Fruit fly (Drosophila melanogaster) whole organism, embryonic: Measurements from ENCODE around the gene CG10194.

Source experiments
- Atf-2 ChIP-seq: fragments of 200-800 bp; sonication (Bioruptor generic); optimal IDR thresholded peaks from 2 replicates; lab custom pipeline; 2016; ENCODE audit warnings: missing biosample characterization, missing genetic modification characterization
- CG10274 ChIP-seq: fragments of 200-800 bp; sonication (Bioruptor generic); optimal IDR thresholded peaks from 3 replicates; lab custom pipeline; 2017; ENCODE audit warnings: missing biosample characterization, mild to moderate bottlenecking, missing genetic modification characterization
- CG10431 ChIP-seq: fragments of 200-800 bp; sonication (Bioruptor generic); optimal IDR thresholded peaks from 3 replicates; lab custom pipeline; 2018; ENCODE audit warnings: missing biosample characterization, mild to moderate bottlenecking, missing genetic modification characterization
- CG12219 ChIP-seq: fragments of 200-800 bp; sonication (Bioruptor generic); optimal IDR thresholded peaks from 3 replicates; lab custom pipeline; 2018; ENCODE audit warnings: missing biosample characterization, mild to moderate bottlenecking, missing genetic modification characterization
- CG12299 ChIP-seq: fragments of 200-800 bp; sonication (Bioruptor generic); optimal IDR thresholded peaks from 2 replicates; lab custom pipeline; 2018; ENCODE audit warnings: missing biosample characterization, mild to moderate bottlenecking, missing genetic modification characterization
- CG13123 ChIP-seq: fragments of 200-800 bp; sonication (Bioruptor generic); optimal IDR thresholded peaks from 2 replicates; lab custom pipeline; 2016; ENCODE audit warnings: missing biosample characterization, missing genetic modification characterization
- CG15073 ChIP-seq: fragments of 200-800 bp; sonication (Bioruptor generic); optimal IDR thresholded peaks from 2 replicates; lab custom pipeline; 2016; ENCODE audit warnings: missing biosample characterization, missing genetic modification characterization
- CG15269 ChIP-seq: fragments of 200-800 bp; sonication (Bioruptor generic); optimal IDR thresholded peaks from 2 replicates; lab custom pipeline; 2018; ENCODE audit warnings: missing biosample characterization, mild to moderate bottlenecking, missing genetic modification characterization, moderate library complexity
- CG16813 ChIP-seq: fragments of 200-800 bp; sonication (Bioruptor generic); IDR thresholded peaks from 3 replicates; pipeline ENCODE4 v1.3.6; 2022; ENCODE audit warnings: missing biosample characterization, missing genetic modification characterization; ENCODE audit not compliant: partially characterized antibody
- CG17802 ChIP-seq: fragments of 200-800 bp; sonication (Bioruptor generic); optimal IDR thresholded peaks from 2 replicates; lab custom pipeline; 2018; ENCODE audit warnings: missing biosample characterization, mild to moderate bottlenecking, missing genetic modification characterization, moderate library complexity
- CG17912 ChIP-seq: fragments of 200-800 bp; sonication (Bioruptor generic); optimal IDR thresholded peaks from 2 replicates; lab custom pipeline; 2018; ENCODE audit warnings: missing biosample characterization, mild to moderate bottlenecking, missing genetic modification characterization
- CG2116 ChIP-seq: fragments of 200-800 bp; sonication (Bioruptor generic); optimal IDR thresholded peaks from 3 replicates; lab custom pipeline; 2018; ENCODE audit warnings: missing biosample characterization, mild to moderate bottlenecking, missing genetic modification characterization
- CG2120 ChIP-seq: fragments of 200-800 bp; sonication (Bioruptor generic); optimal IDR thresholded peaks from 3 replicates; lab custom pipeline; 2016; ENCODE audit warnings: missing biosample characterization, missing genetic modification characterization
- CG2202 ChIP-seq: fragments of 200-800 bp; sonication (Bioruptor generic); optimal IDR thresholded peaks from 2 replicates; lab custom pipeline; 2018; ENCODE audit warnings: missing biosample characterization, mild to moderate bottlenecking, missing genetic modification characterization
- CG30403 ChIP-seq: fragments of 200-800 bp; sonication (Bioruptor generic); optimal IDR thresholded peaks from 3 replicates; lab custom pipeline; 2016; ENCODE audit warnings: missing biosample characterization, missing genetic modification characterization
- CG31365 ChIP-seq: fragments of 200-800 bp; sonication (Bioruptor generic); optimal IDR thresholded peaks from 2 replicates; lab custom pipeline; 2018; ENCODE audit warnings: missing biosample characterization, mild to moderate bottlenecking, missing genetic modification characterization
- CG32532 ChIP-seq: fragments of 200-800 bp; sonication (Bioruptor generic); IDR thresholded peaks from 2 replicates; pipeline ENCODE4 v1.3.6; 2022; ENCODE audit warnings: missing biosample characterization, missing genetic modification characterization
- CG6272 ChIP-seq: fragments of 200-800 bp; sonication (Bioruptor generic); IDR thresholded peaks from 2 replicates; pipeline ENCODE4 v1.3.6; 2022; ENCODE audit warnings: missing biosample characterization, missing genetic modification characterization
- CG7786 ChIP-seq: fragments of 200-800 bp; sonication (Bioruptor generic); optimal IDR thresholded peaks from 2 replicates; lab custom pipeline; 2016; ENCODE audit warnings: missing biosample characterization, missing genetic modification characterization
- CG8089 ChIP-seq: fragments of 200-800 bp; sonication (Bioruptor generic); optimal IDR thresholded peaks from 3 replicates; lab custom pipeline; 2016; ENCODE audit warnings: missing biosample characterization, missing genetic modification characterization
- CG9609 ChIP-seq: fragments of 200-800 bp; sonication (Bioruptor generic); optimal IDR thresholded peaks from 3 replicates; lab custom pipeline; 2016; ENCODE audit warnings: missing biosample characterization, missing genetic modification characterization
- CG9727 ChIP-seq: fragments of 200-800 bp; sonication (Bioruptor generic); optimal IDR thresholded peaks from 3 replicates; lab custom pipeline; 2017; ENCODE audit warnings: missing biosample characterization, mild to moderate bottlenecking, missing genetic modification characterization
- CG9932 ChIP-seq: fragments of 200-800 bp; sonication (Bioruptor generic); IDR thresholded peaks from 2 replicates; pipeline ENCODE4 v1.3.6; 2022; ENCODE audit warnings: missing biosample characterization, missing genetic modification characterization
- D19B ChIP-seq: fragments of 200-800 bp; sonication (Bioruptor generic); optimal IDR thresholded peaks from 2 replicates; lab custom pipeline; 2017; ENCODE audit warnings: missing biosample characterization, mild to moderate bottlenecking, missing genetic modification characterization
- Drgx ChIP-seq: fragments of 200-800 bp; sonication (Bioruptor generic); IDR thresholded peaks from 2 replicates; pipeline ENCODE4 v1.3.6; 2022; ENCODE audit warnings: missing biosample characterization, missing genetic modification characterization
- E2f1 ChIP-seq: fragments of 200-800 bp; sonication (Bioruptor generic); IDR thresholded peaks from 2 replicates; pipeline ENCODE4 v1.3.6; 2022; ENCODE audit warnings: missing biosample characterization, missing genetic modification characterization
- E2f2 ChIP-seq: fragments of 200-800 bp; sonication (Bioruptor generic); IDR thresholded peaks from 2 replicates; pipeline ENCODE4 v1.3.6; 2022; ENCODE audit warnings: missing biosample characterization, missing genetic modification characterization
- ERR ChIP-seq: fragments of 200-800 bp; sonication (Bioruptor generic); optimal IDR thresholded peaks from 2 replicates; lab custom pipeline; 2016; ENCODE audit warnings: missing biosample characterization, missing genetic modification characterization
- Eip74EF ChIP-seq, 2 experiments: fragments of 200-800 bp in 1 of 2; fragments of >200 bp in 1 of 2; sonication (Bioruptor generic) in 1 of 2; optimal IDR thresholded peaks; 2 replicates each; lab custom pipeline; 2017 to 2019; ENCODE audit warnings: missing biosample characterization in 2 of 2, missing genetic modification characterization in 2 of 2, mild to moderate bottlenecking in 1 of 2, moderate library complexity in 1 of 2
- Ets97D ChIP-seq: fragments of 200-800 bp; sonication (Bioruptor generic); optimal IDR thresholded peaks from 3 replicates; lab custom pipeline; 2016; ENCODE audit warnings: missing biosample characterization, missing genetic modification characterization
- Fer2 ChIP-seq: fragments of 200-800 bp; sonication (Bioruptor generic); optimal IDR thresholded peaks from 2 replicates; lab custom pipeline; 2018; ENCODE audit warnings: missing biosample characterization, mild to moderate bottlenecking, missing genetic modification characterization, moderate library complexity
- Hand ChIP-seq: fragments of 200-800 bp; sonication (Bioruptor generic); optimal IDR thresholded peaks from 2 replicates; lab custom pipeline; 2017; ENCODE audit warnings: mild to moderate bottlenecking, missing biosample characterization, missing genetic modification reagents, missing genetic modification characterization
- Hey ChIP-seq: fragments of 200-800 bp; sonication (Bioruptor generic); optimal IDR thresholded peaks from 3 replicates; lab custom pipeline; 2018; ENCODE audit warnings: missing biosample characterization, mild to moderate bottlenecking, missing genetic modification characterization
- Neu2 ChIP-seq: fragments of 200-800 bp; sonication (Bioruptor generic); optimal IDR thresholded peaks from 3 replicates; lab custom pipeline; 2016; ENCODE audit warnings: missing biosample characterization, missing genetic modification characterization, borderline replicate concordance
- abd-A ChIP-seq: fragments of 200-800 bp; sonication (Bioruptor generic); optimal IDR thresholded peaks from 3 replicates; lab custom pipeline; 2019; ENCODE audit warnings: missing biosample characterization, mild to moderate bottlenecking, missing genetic modification characterization, moderate library complexity
- ase ChIP-seq: fragments of 200-800 bp; sonication (Bioruptor generic); IDR thresholded peaks from 3 replicates; pipeline ENCODE4 v1.3.6; 2022; ENCODE audit warnings: missing biosample characterization, missing genetic modification characterization
- az2 ChIP-seq: fragments of 200-800 bp; sonication (Bioruptor generic); optimal IDR thresholded peaks from 3 replicates; lab custom pipeline; 2016; ENCODE audit warnings: missing biosample characterization, missing genetic modification characterization
- bowl ChIP-seq: fragments of 200-800 bp; sonication (Bioruptor generic); IDR thresholded peaks from 2 replicates; pipeline ENCODE4 v1.3.6; 2022; ENCODE audit warnings: missing biosample characterization, missing genetic modification characterization
- btn ChIP-seq: fragments of 200-800 bp; sonication (Bioruptor generic); optimal IDR thresholded peaks from 2 replicates; lab custom pipeline; 2016; ENCODE audit warnings: missing biosample characterization, missing genetic modification characterization
- chm ChIP-seq: fragments of 200-800 bp; sonication (Bioruptor generic); IDR thresholded peaks from 2 replicates; pipeline ENCODE4 v1.3.6; 2022; ENCODE audit warnings: missing biosample characterization, missing genetic modification characterization
- chn ChIP-seq: fragments of 200-800 bp; sonication (Bioruptor generic); optimal IDR thresholded peaks from 2 replicates; lab custom pipeline; 2016; ENCODE audit warnings: missing biosample characterization, missing genetic modification characterization
- dati ChIP-seq: fragments of 200-800 bp; sonication (Bioruptor generic); IDR thresholded peaks from 2 replicates; pipeline ENCODE4 v1.3.6; 2022; ENCODE audit warnings: missing biosample characterization, missing genetic modification characterization
- disco-r ChIP-seq: fragments of 200-800 bp; sonication (Bioruptor generic); optimal IDR thresholded peaks from 2 replicates; lab custom pipeline; 2016; ENCODE audit warnings: missing biosample characterization, missing genetic modification characterization
- gem ChIP-seq: fragments of 200-800 bp; sonication (Bioruptor generic); optimal IDR thresholded peaks from 2 replicates; lab custom pipeline; 2019; ENCODE audit warnings: missing biosample characterization, mild to moderate bottlenecking, missing genetic modification characterization, moderate library complexity
- klu ChIP-seq: fragments of 200-800 bp; sonication (Bioruptor generic); IDR thresholded peaks from 2 replicates; pipeline ENCODE4 v1.3.6; 2022; ENCODE audit warnings: missing biosample characterization, missing genetic modification characterization
- luna ChIP-seq: fragments of 200-800 bp; sonication (Bioruptor generic); optimal IDR thresholded peaks from 2 replicates; lab custom pipeline; 2016; ENCODE audit warnings: missing biosample characterization, missing genetic modification characterization
- onecut ChIP-seq: fragments of 200-800 bp; sonication (Bioruptor generic); IDR thresholded peaks from 2 replicates; pipeline ENCODE4 v1.3.6; 2022; ENCODE audit warnings: missing biosample characterization, missing genetic modification characterization
- peb ChIP-seq: fragments of 200-800 bp; sonication (Bioruptor generic); IDR thresholded peaks from 2 replicates; pipeline ENCODE4 v1.3.6; 2022; ENCODE audit warnings: missing biosample characterization, missing genetic modification characterization
- phol ChIP-seq: fragments of 200-800 bp; sonication (Bioruptor generic); optimal IDR thresholded peaks from 3 replicates; lab custom pipeline; 2018; ENCODE audit warnings: missing biosample characterization, mild to moderate bottlenecking, missing genetic modification characterization, moderate library complexity
- pzg ChIP-seq: fragments of 200-800 bp; sonication (Bioruptor generic); optimal IDR thresholded peaks from 3 replicates; lab custom pipeline; 2018; ENCODE audit warnings: missing biosample characterization, mild to moderate bottlenecking, missing genetic modification characterization, moderate library complexity
- shn ChIP-seq: fragments of 200-800 bp; sonication (Bioruptor generic); optimal IDR thresholded peaks from 3 replicates; lab custom pipeline; 2016; ENCODE audit warnings: missing biosample characterization, missing genetic modification characterization

The CG10194 gene

dm6 chr2L:19517154-19517814, 27.4 kb upstream of the CG10194 start, which contains the start of gene Hasp (continued):
- TF ChIP-seq Fer2 (tag; lab: Kevin White, UChicago) (no peak), CG10274 (GFP tag; lab: Kevin White, UChicago) (no peak), E2f2 (peak; percentile 33), CG13123 (no peak), bowl (no peak), peb (GFP tag; lab: Robert Waterston, UW) (no peak), CG7786 (GFP tag; lab: Kevin White, UChicago) (no peak), CG6272 (GFP tag; lab: Robert Waterston, UW) (no peak), klu (no peak), CG9727 (GFP tag; lab: Kevin White, UChicago) (peak; percentile 61), phol (tag; lab: Kevin White, UChicago) (peak; percentile 63), CG17802 (tag; lab: Kevin White, UChicago) (no peak), CG9932 (peak; percentile 54), chm (GFP tag; lab: Robert Waterston, UW) (no peak; the same call in 1 of the 2 replicates), CG12219 (GFP tag; lab: Kevin White, UChicago) (peak; percentile 44), CG2202 (tag; lab: Kevin White, UChicago) (peak; percentile 22), CG30403 (GFP tag; lab: Kevin White, UChicago) (peak; percentile 51), CG32532 (GFP tag; lab: Robert Waterston, UW) (peak; percentile 75), ERR (GFP tag; lab: Kevin White, UChicago) (no peak), CG9609 (GFP tag; lab: Kevin White, UChicago) (no peak), CG15073 (GFP tag; lab: Kevin White, UChicago) (no peak), abd-A (tag; lab: Kevin White, UChicago) (no peak), CG15269 (no peak), shn (no peak), CG12299 (tag; lab: Kevin White, UChicago) (no peak), btn (GFP tag; lab: Kevin White, UChicago) (no peak), CG2116 (GFP tag; lab: Kevin White, UChicago) (peak; percentile 72), onecut (GFP tag; lab: Robert Waterston, UW) (peak; percentile 33), D19B (GFP tag; lab: Kevin White, UChicago) (no peak), ase (GFP tag; lab: Robert Waterston, UW) (peak; percentile 40; the same call in 1 of the 3 replicates), CG17912 (GFP tag; lab: Kevin White, UChicago) (no peak), CG31365 (no peak), chn (GFP tag; lab: Kevin White, UChicago) (no peak), Hand (GFP tag; lab: Kevin White, UChicago) (no peak), Drgx (GFP tag; lab: Robert Waterston, UW) (no peak), CG10431 (GFP tag; lab: Kevin White, UChicago) (no peak), CG8089 (GFP tag; lab: Kevin White, UChicago) (no peak), az2 (GFP tag; lab: Kevin White, UChicago) (peak; percentile 64), luna (no peak), Ets97D (GFP tag; lab: Kevin White, UChicago) (peak; percentile 55), Hey (tag; lab: Kevin White, UChicago) (no peak), E2f1 (GFP tag; lab: Robert Waterston, UW) (no peak), disco-r (GFP tag; lab: Kevin White, UChicago) (no peak), Atf-2 (GFP tag; lab: Kevin White, UChicago) (no peak), CG2120 (GFP tag; lab: Kevin White, UChicago) (peak; percentile 39), gem (no peak), Neu2 (GFP tag; lab: Kevin White, UChicago) (no peak), Eip74EF (GFP tag; optimal IDR thresholded peaks at IDR 0.05; lab: Kevin White, UChicago) (peak in 1 of 2 experiments; percentile 67), pzg (GFP tag; lab: Kevin White, UChicago) (peak; percentile 16), dati (GFP tag; lab: Robert Waterston, UW) (no peak), CG16813 (GFP tag; lab: Robert Waterston, UW) (peak; percentile 68)
